Worm (Caenorhabditis elegans) whole organism, early embryonic: Measurements from ENCODE around the gene pak-1.

Source experiments
- B0310.2 ChIP-seq: sonication (generic microtip); optimal IDR thresholded peaks from 2 replicates; lab custom pipeline; 2016; ENCODE audit warnings: mild to moderate bottlenecking, missing genetic modification characterization, missing compliant biosample characterization
- ama-1 ChIP-seq: fragments of 150-350 bp; optimal IDR thresholded peaks from 2 replicates; lab custom pipeline; 2014
- ceh-13 ChIP-seq: fragments of 200-800 bp; sonication (Bioruptor generic); optimal IDR thresholded peaks from 2 replicates; lab custom pipeline; 2018; ENCODE audit warnings: mild to moderate bottlenecking, missing genetic modification characterization, missing compliant biosample characterization
- ceh-36 ChIP-seq: sonication (generic microtip); optimal IDR thresholded peaks from 2 replicates; lab custom pipeline; 2016; ENCODE audit warnings: missing genetic modification characterization, inconsistent platforms, missing compliant biosample characterization
- hmg-4 ChIP-seq: fragments of 200-800 bp; sonication (Bioruptor generic); optimal IDR thresholded peaks from 2 replicates; lab custom pipeline; 2018; ENCODE audit warnings: mild to moderate bottlenecking, missing genetic modification characterization, missing compliant biosample characterization
- hnd-1 ChIP-seq: sonication (generic microtip); optimal IDR thresholded peaks from 2 replicates; lab custom pipeline; 2016; ENCODE audit warnings: missing genetic modification characterization, missing compliant biosample characterization
- pes-1 ChIP-seq: fragments of 200-800 bp; sonication (Bioruptor generic); IDR thresholded peaks from 2 replicates; pipeline ENCODE4 v1.3.6; 2022; ENCODE audit warnings: missing genetic modification reagents, missing genetic modification characterization, missing compliant biosample characterization
- sea-1 ChIP-seq: fragments of 200-800 bp; sonication (Bioruptor generic); conservative IDR thresholded peaks from 2 replicates; pipeline ENCODE4 v1.3.6; 2022; ENCODE audit warnings: missing genetic modification characterization, missing compliant biosample characterization

DNA sequence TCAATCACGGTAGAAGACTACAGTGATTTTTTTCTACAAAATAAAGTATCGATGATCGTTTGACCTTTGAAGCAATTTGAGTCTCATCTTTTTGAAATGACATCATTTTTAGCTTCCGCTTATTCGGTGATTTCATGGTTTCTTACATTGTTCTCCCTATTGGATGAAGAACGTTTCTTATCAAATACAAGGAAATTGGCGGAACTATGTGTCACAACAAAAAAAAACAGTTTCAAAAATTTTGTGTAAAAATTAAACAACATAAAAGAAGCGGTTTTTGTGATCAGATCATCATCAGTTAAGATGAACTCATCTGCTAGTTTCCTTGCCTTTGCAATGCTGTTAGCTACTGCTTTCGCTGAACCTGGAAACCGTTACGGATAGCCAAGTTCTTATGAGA, 39.3 kb upstream of the pak-1 start, which contains the start of gene C45B2.8:
- TF ChIP-seq hnd-1 (tag; lab: Kevin White, UChicago) (no peak), ama-1 (lab: Kevin White, UChicago) (no peak), hmg-4 (GFP tag; lab: Kevin White, UChicago) (no peak), sea-1 (GFP tag; lab: Robert Waterston, UW) (no peak), pes-1 (GFP tag; lab: Robert Waterston, UW) (no peak), ceh-13 (GFP tag; lab: Kevin White, UChicago) (no peak), ceh-36 (tag; lab: Kevin White, UChicago) (no peak), B0310.2 (tag; lab: Kevin White, UChicago) (no peak)
